Worm (Caenorhabditis elegans) whole organism, L2 larva: ENCODE data around the gene hmg-11.

ENCODE experiments used
- R02D3.7 ChIP-seq: fragments of 150-350 bp; optimal IDR thresholded peaks from 2 replicates; lab custom pipeline; 2014; ENCODE audit warnings: missing biosample characterization, missing genetic modification characterization
- Y55F3AM.14 ChIP-seq: fragments of 200-800 bp; sonication (Bioruptor generic); optimal IDR thresholded peaks from 2 replicates; lab custom pipeline; 2018; ENCODE audit warnings: mild to moderate bottlenecking, missing genetic modification characterization, missing compliant biosample characterization
- ZK546.5 ChIP-seq: sonication (generic microtip); optimal IDR thresholded peaks from 2 replicates; lab custom pipeline; 2017; ENCODE audit warnings: missing biosample characterization, missing genetic modification characterization
- alr-1 ChIP-seq: fragments of 150-350 bp; optimal IDR thresholded peaks from 2 replicates; lab custom pipeline; 2014; ENCODE audit warnings: missing biosample characterization, missing genetic modification characterization
- aly-2 ChIP-seq: fragments of 150-350 bp; optimal IDR thresholded peaks from 2 replicates; lab custom pipeline; 2014; ENCODE audit warnings: missing biosample characterization, missing genetic modification characterization
- ama-1 ChIP-seq: fragments of 150-350 bp; optimal IDR thresholded peaks from 2 replicates; lab custom pipeline; 2018; ENCODE audit warnings: inconsistent platforms
- blmp-1 ChIP-seq: sonication (generic microtip); optimal IDR thresholded peaks from 2 replicates; lab custom pipeline; 2017; ENCODE audit warnings: missing genetic modification characterization, mild to moderate bottlenecking, missing compliant biosample characterization, antibody characterized with exemption, moderate library complexity; ENCODE audit not compliant: insufficient read depth
- ceh-16 ChIP-seq: fragments of 150-350 bp; optimal IDR thresholded peaks from 2 replicates; lab custom pipeline; 2014; ENCODE audit warnings: missing biosample characterization, missing genetic modification characterization
- egl-27 ChIP-seq: sonication (generic microtip); optimal IDR thresholded peaks from 3 replicates; lab custom pipeline; 2017; ENCODE audit warnings: missing biosample characterization, missing genetic modification reagents, missing genetic modification characterization
- elt-1 ChIP-seq: fragments of 150-350 bp; optimal IDR thresholded peaks from 2 replicates; lab custom pipeline; 2014; ENCODE audit warnings: missing biosample characterization, missing genetic modification characterization
- elt-3 ChIP-seq: sonication (generic microtip); optimal IDR thresholded peaks from 2 replicates; lab custom pipeline; 2017; ENCODE audit warnings: missing biosample characterization, missing genetic modification characterization
- fos-1 ChIP-seq: fragments of 150-350 bp; optimal IDR thresholded peaks from 2 replicates; lab custom pipeline; 2014; ENCODE audit warnings: missing biosample characterization, missing genetic modification characterization
- lin-11 ChIP-seq: fragments of 150-350 bp; sonication (generic microtip); optimal IDR thresholded peaks from 2 replicates; lab custom pipeline; 2014; ENCODE audit warnings: missing biosample characterization, missing genetic modification characterization, inconsistent platforms, mixed read lengths
- lin-13 ChIP-seq: fragments of 150-350 bp; optimal IDR thresholded peaks from 2 replicates; lab custom pipeline; 2014; ENCODE audit warnings: missing biosample characterization, missing genetic modification reagents, missing genetic modification characterization
- lin-39 ChIP-seq: fragments of 150-350 bp; optimal IDR thresholded peaks from 2 replicates; lab custom pipeline; 2014; ENCODE audit warnings: missing biosample characterization, missing genetic modification reagents, missing genetic modification characterization
- mab-5 ChIP-seq: fragments of 150-350 bp; optimal IDR thresholded peaks from 2 replicates; lab custom pipeline; 2014; ENCODE audit warnings: missing biosample characterization, missing genetic modification characterization
- mbf-1 ChIP-seq: sonication (generic microtip); optimal IDR thresholded peaks from 2 replicates; lab custom pipeline; 2017; ENCODE audit warnings: missing biosample characterization, missing genetic modification characterization
- mdl-1 ChIP-seq, 2 experiments: fragments of 150-350 bp in 1 of 2; sonication (generic microtip) in 1 of 2; optimal IDR thresholded peaks; 2 replicates each; lab custom pipeline; 2017; ENCODE audit warnings: missing biosample characterization in 2 of 2, missing genetic modification characterization in 2 of 2
- nhr-10 ChIP-seq: sonication (generic microtip); optimal IDR thresholded peaks from 2 replicates; lab custom pipeline; 2017; ENCODE audit warnings: missing biosample characterization, missing genetic modification characterization
- nhr-12 ChIP-seq: fragments of 150-350 bp; optimal IDR thresholded peaks from 2 replicates; lab custom pipeline; 2014; ENCODE audit warnings: missing biosample characterization, missing genetic modification characterization
- nhr-129 ChIP-seq: fragments of 150-350 bp; optimal IDR thresholded peaks from 2 replicates; lab custom pipeline; 2014; ENCODE audit warnings: missing biosample characterization, missing genetic modification characterization
- nhr-21 ChIP-seq: fragments of 150-350 bp; optimal IDR thresholded peaks from 2 replicates; lab custom pipeline; 2014; ENCODE audit warnings: missing biosample characterization, missing genetic modification characterization
- nhr-237 ChIP-seq: fragments of 150-350 bp; optimal IDR thresholded peaks from 2 replicates; lab custom pipeline; 2014; ENCODE audit warnings: missing biosample characterization, missing genetic modification characterization
- nhr-25 ChIP-seq: fragments of 150-350 bp; sonication (generic microtip); optimal IDR thresholded peaks from 3 replicates; lab custom pipeline; 2014; ENCODE audit warnings: missing biosample characterization, missing genetic modification characterization
- nhr-6 ChIP-seq: fragments of 150-350 bp; optimal IDR thresholded peaks from 2 replicates; lab custom pipeline; 2014; ENCODE audit warnings: missing biosample characterization, missing genetic modification characterization
- peb-1 ChIP-seq: fragments of 150-350 bp; optimal IDR thresholded peaks from 2 replicates; lab custom pipeline; 2014; ENCODE audit warnings: missing biosample characterization, missing genetic modification characterization
- sem-4 ChIP-seq: fragments of 150-350 bp; optimal IDR thresholded peaks from 2 replicates; lab custom pipeline; 2014; ENCODE audit warnings: missing biosample characterization, missing genetic modification reagents, missing genetic modification characterization
- skn-1 ChIP-seq: sonication (generic microtip); optimal IDR thresholded peaks from 2 replicates; lab custom pipeline; 2017; ENCODE audit warnings: missing biosample characterization, missing genetic modification characterization
- sma-3 ChIP-seq: sonication (generic microtip); optimal IDR thresholded peaks from 2 replicates; lab custom pipeline; 2016; ENCODE audit warnings: missing genetic modification reagents, missing genetic modification characterization, missing compliant biosample characterization
- sma-9 ChIP-seq, 2 experiments: fragments of 150-350 bp in 1 of 2; sonication (generic microtip) in 1 of 2; optimal IDR thresholded peaks; 2 replicates each; lab custom pipeline; 2014 to 2016; ENCODE audit warnings: missing genetic modification characterization in 2 of 2, mild to moderate bottlenecking in 1 of 2, missing biosample characterization in 1 of 2, missing compliant biosample characterization in 1 of 2, missing genetic modification reagents in 1 of 2, moderate library complexity in 1 of 2
- unc-55 ChIP-seq: fragments of 150-350 bp; sonication (generic microtip); optimal IDR thresholded peaks from 3 replicates; lab custom pipeline; 2014; ENCODE audit warnings: missing biosample characterization, missing genetic modification reagents, missing genetic modification characterization
- zag-1 ChIP-seq: fragments of 150-350 bp; optimal IDR thresholded peaks from 2 replicates; lab custom pipeline; 2014; ENCODE audit warnings: missing biosample characterization, missing genetic modification characterization
- ztf-11 ChIP-seq: sonication (generic microtip); optimal IDR thresholded peaks from 2 replicates; lab custom pipeline; 2017; ENCODE audit warnings: missing biosample characterization, missing genetic modification characterization
- ztf-4 ChIP-seq: fragments of 150-350 bp; optimal IDR thresholded peaks from 2 replicates; lab custom pipeline; 2014; ENCODE audit warnings: missing biosample characterization, missing genetic modification characterization

Gene hmg-11

DNA sequence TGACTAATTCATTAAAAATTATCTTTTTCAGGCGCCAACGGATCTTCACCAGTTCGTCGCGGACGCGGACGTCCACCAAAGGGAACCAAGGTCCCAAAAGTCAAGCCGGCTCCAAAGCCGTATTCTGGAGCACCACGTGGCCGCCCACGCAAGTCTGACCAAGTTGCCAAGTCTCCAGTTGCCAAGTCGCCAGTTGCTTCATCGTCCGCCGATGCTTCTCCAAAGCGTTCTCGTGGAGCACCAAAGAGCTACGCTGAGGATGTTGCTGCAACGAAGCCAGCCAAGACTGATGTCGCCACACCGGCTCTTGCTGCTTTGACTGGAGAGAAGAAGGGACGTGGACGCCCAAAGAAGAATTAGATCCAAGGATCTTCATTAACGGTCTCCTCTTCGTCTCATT is 357 bp downstream of the hmg-11 start:
- no peak for TF ChIP-seq zag-1

DNA sequence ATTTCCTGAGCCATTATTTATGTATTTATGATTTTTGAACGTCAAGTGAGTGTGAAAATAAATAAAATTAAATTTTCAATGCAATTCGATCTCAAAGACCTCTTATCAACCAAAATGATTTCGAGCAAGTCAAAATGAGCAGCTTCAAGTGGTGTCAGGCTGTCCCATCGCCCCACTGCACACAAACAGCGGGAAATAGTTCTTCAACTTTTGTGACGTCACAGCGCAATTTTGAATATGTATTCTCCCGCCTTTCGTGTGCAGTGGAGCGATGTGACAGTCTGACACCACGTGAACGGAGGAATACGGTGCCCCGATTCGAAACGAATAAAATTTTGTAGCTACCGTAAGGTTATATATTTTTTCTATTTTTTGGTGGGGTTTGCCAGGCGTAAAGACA is 785 bp downstream of the hmg-11 start:
- TF ChIP-seq nhr-12 (tag; lab: Kevin White, UChicago), result no peak
- no peak for TF ChIP-seq lin-13 (GFP tag; lab: Kevin White, UChicago)
- no peak for TF ChIP-seq nhr-25 (tag; lab: Kevin White, UChicago)

DNA sequence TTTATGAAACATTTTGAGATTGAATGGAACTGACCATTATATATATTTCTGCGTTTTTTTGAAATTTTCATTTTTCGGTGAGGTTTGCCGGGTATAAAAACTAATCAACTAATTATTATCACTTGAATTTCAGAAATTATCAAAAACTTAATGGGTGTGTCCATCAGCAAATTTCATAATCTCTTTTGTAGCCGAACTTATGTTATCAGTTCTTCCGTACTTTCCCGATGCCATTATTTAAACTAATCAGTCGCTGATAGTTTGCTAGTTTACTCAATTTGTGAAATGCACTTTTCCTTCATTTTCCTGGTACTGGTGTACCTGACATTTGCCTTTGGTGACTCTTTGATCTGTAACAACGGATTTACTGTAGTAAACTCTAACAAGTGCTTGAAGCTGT is 1.3 kb downstream of the hmg-11 start:
- no peak for TF ChIP-seq ZK546.5
- TF ChIP-seq sma-9 (GFP tag; optimal IDR thresholded peaks at IDR 0.05; lab: Kevin White, UChicago), result peak; percentile 77
- TF ChIP-seq sma-9 (tag; optimal IDR thresholded peaks at IDR 0.05; lab: Kevin White, UChicago), result no peak
- TF ChIP-seq lin-13 (GFP tag; lab: Kevin White, UChicago), result no peak
- peak; percentile 96 for TF ChIP-seq fos-1 (tag; lab: Kevin White, UChicago)
- TF ChIP-seq nhr-6 (tag; lab: Kevin White, UChicago), result no peak
- no peak for TF ChIP-seq Y55F3AM.14 (GFP tag; lab: Kevin White, UChicago)
- no peak for TF ChIP-seq nhr-21 (tag; lab: Kevin White, UChicago)

DNA sequence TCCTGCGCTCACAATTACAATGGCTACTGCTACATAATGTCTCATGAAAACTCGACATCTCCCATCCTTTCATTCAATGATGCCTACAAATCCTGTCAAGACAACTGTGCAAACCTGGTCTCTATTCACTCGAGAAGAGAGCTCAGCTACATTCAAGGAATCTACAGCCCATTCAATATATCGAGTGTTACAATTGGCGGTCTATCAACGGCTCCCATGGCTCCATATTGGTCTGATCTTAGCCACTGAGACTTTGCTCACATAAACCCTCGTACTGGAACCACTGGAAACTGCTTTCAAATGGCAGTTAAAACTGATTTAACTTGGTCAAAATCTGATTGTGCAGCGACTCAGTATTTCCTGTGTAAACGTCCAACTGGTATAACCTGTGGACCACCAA is 2.6 kb downstream of the hmg-11 start, which contains the start of gene T05A7.3:
Gene T05A7.3, plus strand, starts transcription at position 301 of the 400 bp plus-strand sequence.
- TF ChIP-seq ztf-11, result no peak
- TF ChIP-seq egl-27 (tag; lab: Kevin White, UChicago), result no peak
- no peak for TF ChIP-seq nhr-12 (tag; lab: Kevin White, UChicago)
- TF ChIP-seq ZK546.5, result no peak
- TF ChIP-seq blmp-1, result no peak
- no peak for TF ChIP-seq lin-11
- TF ChIP-seq sma-3 (GFP tag; lab: Kevin White, UChicago), result no peak
- no peak for TF ChIP-seq ztf-4
- TF ChIP-seq skn-1, result no peak

DNA sequence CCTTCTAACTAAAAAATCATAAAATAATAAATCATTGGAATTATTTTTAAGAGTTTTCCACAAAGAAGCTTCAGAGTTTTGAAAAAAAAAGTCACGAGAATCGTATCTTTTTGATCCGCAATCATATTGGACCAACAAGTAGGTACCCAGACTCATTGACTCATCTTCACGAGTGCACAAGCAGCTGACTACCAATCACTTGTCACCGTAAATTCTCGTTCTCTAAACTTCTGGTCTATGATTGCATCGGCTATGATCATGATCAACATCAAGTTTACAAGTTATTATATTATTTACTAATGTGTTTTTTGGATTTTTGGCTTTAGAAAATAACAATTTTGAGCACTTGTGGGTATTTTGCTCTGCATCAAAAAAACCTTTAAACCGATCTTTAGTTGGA is 3.4 kb downstream of the hmg-11 start:
- peak; percentile 39 for TF ChIP-seq nhr-129 (tag; lab: Kevin White, UChicago)
- no peak for TF ChIP-seq fos-1 (tag; lab: Kevin White, UChicago)

DNA sequence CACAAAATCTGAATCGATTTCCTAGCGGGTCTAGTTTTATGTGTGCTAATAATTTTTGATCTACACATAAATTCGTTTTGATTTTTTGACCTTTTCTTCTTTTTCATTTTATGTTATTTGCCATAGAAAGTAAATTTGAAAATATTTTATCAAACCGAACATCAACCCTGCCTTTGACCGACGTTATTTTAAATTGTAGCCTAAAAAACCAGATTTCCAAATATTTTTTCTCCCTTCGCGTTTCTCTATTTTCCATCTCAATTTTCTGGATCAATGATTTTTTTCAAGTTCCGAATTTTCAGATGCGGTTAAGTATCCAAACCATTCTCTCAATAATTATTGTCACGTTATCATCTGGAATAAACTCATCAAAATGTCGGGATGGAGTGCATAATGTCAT is 5.0 kb downstream of the hmg-11 start, which contains the start of gene T05A7.1:
Gene T05A7.1, plus strand, starts transcription at position 301 of the 400 bp plus-strand sequence.
- TF ChIP-seq lin-11 (no peak), sma-3 (GFP tag; lab: Kevin White, UChicago) (no peak), R02D3.7 (no peak), mab-5 (tag; lab: Kevin White, UChicago) (no peak), nhr-12 (tag; lab: Kevin White, UChicago) (no peak), sem-4 (tag; lab: Kevin White, UChicago) (no peak), ceh-16 (tag; lab: Kevin White, UChicago) (no peak), unc-55 (GFP tag; lab: Kevin White, UChicago) (no peak), mbf-1 (tag; lab: Kevin White, UChicago) (no peak), peb-1 (tag; lab: Kevin White, UChicago) (no peak), sma-9 (GFP tag; optimal IDR thresholded peaks at IDR 0.05; lab: Kevin White, UChicago) (no peak), sma-9 (tag; optimal IDR thresholded peaks at IDR 0.05; lab: Kevin White, UChicago) (no peak), nhr-10 (no peak), lin-13 (GFP tag; lab: Kevin White, UChicago) (no peak), skn-1 (no peak), elt-3 (tag; lab: Kevin White, UChicago) (no peak), nhr-6 (tag; lab: Kevin White, UChicago) (no peak)

DNA sequence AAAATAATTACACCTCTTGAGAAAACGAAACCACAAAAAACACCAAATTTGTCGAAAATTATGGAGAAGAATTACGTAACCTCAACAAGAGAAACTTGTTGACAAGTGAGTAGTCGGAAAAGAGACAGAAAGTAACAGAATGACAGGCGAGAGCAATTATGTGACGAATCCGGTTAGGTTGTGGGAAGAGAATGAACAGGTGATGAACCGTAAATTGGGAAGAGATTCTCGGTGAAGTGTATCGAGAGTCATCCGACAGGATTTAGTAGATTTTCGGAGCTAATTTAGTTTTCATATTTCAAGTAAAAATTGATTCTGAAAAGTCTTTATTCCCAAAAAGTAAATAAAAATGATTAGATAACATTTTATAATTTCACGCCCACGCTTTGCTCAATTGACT is 8.5 kb downstream of the hmg-11 start, which contains the start of gene T05A7.7:
Gene T05A7.7, minus strand, starts transcription at position 101 of the 400 bp plus-strand sequence.
- no peak for TF ChIP-seq elt-1
- TF ChIP-seq ama-1, result no peak
- no peak for TF ChIP-seq mdl-1 (tag; optimal IDR thresholded peaks at IDR 0.05; lab: Kevin White, UChicago)
- no peak for TF ChIP-seq alr-1 (tag; lab: Kevin White, UChicago)
- no peak for TF ChIP-seq blmp-1
- TF ChIP-seq aly-2 (tag; lab: Kevin White, UChicago), result no peak
- no peak for TF ChIP-seq nhr-10
- TF ChIP-seq egl-27 (tag; lab: Kevin White, UChicago), result no peak
- no peak for TF ChIP-seq nhr-129 (tag; lab: Kevin White, UChicago)
- no peak for TF ChIP-seq nhr-237 (tag; lab: Kevin White, UChicago)
- TF ChIP-seq ceh-16 (tag; lab: Kevin White, UChicago), result no peak
- no peak for TF ChIP-seq lin-39 (tag; lab: Kevin White, UChicago)
